Fruit fly (Drosophila melanogaster): ENCODE measurements around the gene Polr2C.

Polr2C gene

DNA sequence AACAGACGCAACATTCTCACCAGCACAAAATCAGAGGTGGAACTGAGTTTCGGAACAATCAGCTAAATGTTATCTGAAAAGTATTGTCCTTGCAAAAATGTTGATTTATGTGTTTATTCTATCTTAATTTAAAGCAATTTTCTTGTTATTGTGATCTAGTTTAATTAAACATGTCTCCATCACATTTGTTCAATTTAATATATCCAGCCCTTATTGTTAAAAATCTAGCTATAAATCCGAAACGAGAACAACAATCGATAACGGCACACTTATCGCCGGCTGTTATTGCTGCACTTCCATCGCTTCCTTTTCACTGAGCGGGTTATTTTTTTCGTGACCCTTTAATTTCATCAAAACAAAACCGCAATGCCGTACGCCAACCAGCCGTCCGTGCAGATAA is at the start of gene Polr2C, which contains the start of the genes GatC and PolG2:
Polr2C (plus strand) TSS at position 280 of the 400 bp plus-strand sequence.
GatC (minus strand) TSS at position 48 of the 400 bp plus-strand sequence.
PolG2 (minus strand) TSS at position 48 of the 400 bp plus-strand sequence.
- TF ChIP-seq CG8478 (optimal IDR thresholded peaks at IDR 0.05) (no peak), EcR (GFP tag; optimal IDR thresholded peaks at IDR 0.05) (no peak), pan (optimal IDR thresholded peaks at IDR 0.05) (no peak), Dll (optimal IDR thresholded peaks at IDR 0.05) (no peak), usp (GFP tag; optimal IDR thresholded peaks at IDR 0.05) (no peak), psq (optimal IDR thresholded peaks at IDR 0.05) (no peak)

DNA sequence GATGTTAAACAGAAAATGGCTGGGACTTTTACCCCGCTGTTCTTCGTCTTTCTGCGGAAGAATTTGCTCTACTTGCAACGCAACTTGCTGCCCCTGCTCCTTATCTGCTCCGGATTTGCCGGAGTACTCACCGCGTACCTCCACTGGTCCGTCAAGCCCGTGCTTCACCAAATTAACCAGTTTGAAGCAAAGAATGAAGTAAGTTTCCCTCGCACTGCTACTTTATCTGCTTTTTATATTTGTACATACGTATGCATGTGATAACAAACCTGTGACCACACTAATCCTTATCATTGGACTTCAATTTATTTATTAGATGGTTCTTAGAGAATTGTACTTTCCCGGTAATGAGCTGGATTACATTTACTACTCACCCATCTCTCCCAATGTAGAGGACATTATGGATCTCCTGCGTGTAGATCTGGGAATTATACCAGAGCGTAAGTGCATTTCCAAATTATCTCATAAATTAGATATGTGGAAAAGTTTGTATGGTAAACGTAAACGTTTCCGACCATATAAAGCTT is 48.9 kb upstream of the Polr2C start, which contains the start of gene CG16890:
CG16890 (minus strand) TSS at position 184 of the 527 bp plus-strand sequence.
- TF ChIP-seq EcR (GFP tag; optimal IDR thresholded peaks at IDR 0.05): no peak
- no peak for TF ChIP-seq psq (optimal IDR thresholded peaks at IDR 0.05)

dm6 chr2L:13790715-13791114 is 42.4 kb upstream of the Polr2C start, which contains the start of gene CG16863:
Gene CG16863 (plus strand): TSS chr2L:13790959.
- TF ChIP-seq pan (optimal IDR thresholded peaks at IDR 0.05) (no peak), EcR (GFP tag; optimal IDR thresholded peaks at IDR 0.05) (no peak), CG8478 (optimal IDR thresholded peaks at IDR 0.05) (no peak), psq (optimal IDR thresholded peaks at IDR 0.05) (no peak), usp (GFP tag; optimal IDR thresholded peaks at IDR 0.05) (no peak)

DNA sequence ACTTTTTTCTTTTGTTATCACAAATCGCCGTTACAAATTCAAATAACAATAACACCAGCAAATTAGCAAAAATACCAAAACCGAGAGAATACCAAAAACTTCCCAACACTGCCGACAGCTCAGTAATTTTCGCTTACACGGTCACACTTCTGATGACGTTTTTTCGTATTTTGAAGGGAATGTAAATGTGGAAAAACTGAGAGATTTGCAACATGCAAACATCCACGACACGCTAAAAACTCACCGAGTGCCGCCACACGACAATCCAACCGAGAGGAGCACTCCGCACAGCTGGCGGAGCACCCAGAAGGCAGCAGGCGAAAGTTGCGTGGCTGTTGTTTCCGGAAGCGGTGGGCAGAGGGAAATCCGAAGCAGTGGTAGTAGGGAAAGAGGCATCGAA is 39.7 kb upstream of the Polr2C start, which contains the start of gene Sec71:
Sec71 (plus strand) TSS at position 117 of the 400 bp plus-strand sequence.
- TF ChIP-seq usp (GFP tag; optimal IDR thresholded peaks at IDR 0.05) (no peak), psq (optimal IDR thresholded peaks at IDR 0.05) (no peak), pan (optimal IDR thresholded peaks at IDR 0.05) (no peak), EcR (GFP tag; optimal IDR thresholded peaks at IDR 0.05) (no peak), CG8478 (optimal IDR thresholded peaks at IDR 0.05) (no peak), Dll (optimal IDR thresholded peaks at IDR 0.05) (no peak)

DNA sequence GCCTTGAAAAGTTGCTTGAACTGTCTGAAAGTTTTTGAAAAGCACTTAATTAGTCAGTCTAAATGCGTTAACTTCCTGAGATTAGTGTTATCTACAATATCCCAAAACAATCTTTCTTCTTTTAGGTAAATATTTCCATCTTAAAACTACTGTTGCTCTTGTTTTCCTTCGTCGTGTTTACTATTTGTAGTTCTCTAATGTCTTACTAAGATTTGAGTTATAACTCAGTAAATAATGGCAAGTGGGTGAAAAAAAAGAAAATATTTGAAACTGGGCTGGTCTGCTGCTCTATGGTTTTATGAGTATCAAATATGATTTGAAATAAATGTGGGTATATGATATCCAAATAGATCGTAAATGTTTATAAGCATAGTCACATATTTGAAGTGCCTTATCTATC is 32.0 kb upstream of the Polr2C start:
- TF ChIP-seq CG8478 (optimal IDR thresholded peaks at IDR 0.05): no peak

dm6 chr2L:13802075-13802639 is 31.0 kb upstream of the Polr2C start:
- TF ChIP-seq psq (optimal IDR thresholded peaks at IDR 0.05) (no peak), usp (GFP tag; optimal IDR thresholded peaks at IDR 0.05) (no peak), CG8478 (optimal IDR thresholded peaks at IDR 0.05) (no peak), EcR (GFP tag; optimal IDR thresholded peaks at IDR 0.05) (no peak), pan (optimal IDR thresholded peaks at IDR 0.05) (no peak)

- TF ChIP-seq CG8478 (optimal IDR thresholded peaks at IDR 0.05): no peak
- TF ChIP-seq usp (GFP tag; optimal IDR thresholded peaks at IDR 0.05): no peak
- no peak for TF ChIP-seq EcR (GFP tag; optimal IDR thresholded peaks at IDR 0.05)
- no peak for TF ChIP-seq Dll (optimal IDR thresholded peaks at IDR 0.05)
- no peak for TF ChIP-seq psq (optimal IDR thresholded peaks at IDR 0.05)
- no peak for TF ChIP-seq pan (optimal IDR thresholded peaks at IDR 0.05)
These were observed 30.0 kb upstream of the Polr2C start, which contains the start of gene CAH1 for dm6 chr2L:13803032-13803661. Gene CAH1 (plus strand): TSS chr2L:13803626.

DNA sequence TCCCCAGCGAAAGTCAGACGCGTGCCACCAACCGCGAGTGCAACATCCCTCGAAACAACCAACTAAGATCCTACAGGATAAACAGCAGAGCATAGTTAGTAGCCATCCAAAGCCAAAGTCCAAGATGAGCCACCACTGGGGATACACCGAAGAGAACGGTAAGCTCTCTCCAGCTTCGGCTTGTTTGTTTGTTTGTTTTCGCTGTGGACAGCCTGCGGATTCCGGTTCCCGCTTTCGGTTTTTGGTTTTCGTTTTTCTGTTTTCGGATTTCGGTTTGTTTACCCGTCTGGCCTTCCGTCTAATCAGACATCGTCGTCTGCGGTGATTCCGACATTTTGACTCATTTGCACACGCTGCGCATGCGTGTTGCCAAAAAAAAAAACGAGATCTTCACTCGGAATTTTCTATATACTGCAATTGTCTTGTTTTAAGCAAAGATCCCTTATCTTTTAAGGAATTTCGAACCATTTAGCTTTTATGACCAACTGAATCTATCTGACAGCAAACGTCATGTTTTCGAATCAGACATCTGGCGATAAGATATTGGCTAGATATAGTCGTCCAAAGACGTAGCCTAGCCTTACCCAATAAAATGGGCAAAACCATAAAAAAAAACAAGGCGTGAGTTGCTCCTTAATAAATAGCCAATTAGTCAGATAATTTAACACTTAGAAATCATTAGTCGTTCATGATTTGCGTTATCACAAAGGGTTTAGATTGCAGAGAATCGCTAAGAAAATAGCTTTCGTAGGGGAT is 29.2 kb upstream of the Polr2C start:
- TF ChIP-seq pan (optimal IDR thresholded peaks at IDR 0.05) (no peak), Dll (optimal IDR thresholded peaks at IDR 0.05) (no peak), CG8478 (optimal IDR thresholded peaks at IDR 0.05) (no peak), EcR (GFP tag; optimal IDR thresholded peaks at IDR 0.05) (no peak), usp (GFP tag; optimal IDR thresholded peaks at IDR 0.05) (no peak), psq (optimal IDR thresholded peaks at IDR 0.05) (no peak)

dm6 chr2L:13804561-13805067 is 28.5 kb upstream of the Polr2C start:
- TF ChIP-seq usp (GFP tag; optimal IDR thresholded peaks at IDR 0.05): no peak
- TF ChIP-seq pan (optimal IDR thresholded peaks at IDR 0.05): no peak
- TF ChIP-seq CG8478 (optimal IDR thresholded peaks at IDR 0.05): no peak
- no peak for TF ChIP-seq psq (optimal IDR thresholded peaks at IDR 0.05)
- TF ChIP-seq Dll (optimal IDR thresholded peaks at IDR 0.05): no peak
- TF ChIP-seq EcR (GFP tag; optimal IDR thresholded peaks at IDR 0.05): no peak

DNA sequence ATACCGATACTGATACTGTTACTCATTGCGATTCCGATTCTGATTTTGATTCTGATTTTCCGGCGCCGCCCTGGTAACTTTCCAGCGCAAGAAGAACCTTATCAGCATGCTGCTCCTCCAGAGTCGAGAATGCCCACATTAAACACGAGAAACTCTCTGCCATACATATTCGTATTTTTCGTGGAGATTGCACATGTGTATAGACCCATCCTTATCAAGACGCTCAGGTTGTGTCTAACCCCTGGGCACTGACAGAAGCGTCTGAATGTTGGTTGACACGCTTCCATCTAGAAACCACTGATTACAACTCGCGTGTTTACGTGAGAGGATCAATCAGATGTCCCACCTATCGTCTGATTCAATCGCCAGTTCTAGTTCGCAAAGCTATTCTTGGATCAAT is 28.0 kb upstream of the Polr2C start:
- no peak for TF ChIP-seq EcR (GFP tag; optimal IDR thresholded peaks at IDR 0.05)
- no peak for TF ChIP-seq psq (optimal IDR thresholded peaks at IDR 0.05)
- no peak for TF ChIP-seq CG8478 (optimal IDR thresholded peaks at IDR 0.05)
- no peak for TF ChIP-seq Dll (optimal IDR thresholded peaks at IDR 0.05)
- TF ChIP-seq usp (GFP tag; optimal IDR thresholded peaks at IDR 0.05): no peak
- TF ChIP-seq pan (optimal IDR thresholded peaks at IDR 0.05): no peak

- TF ChIP-seq usp (GFP tag; optimal IDR thresholded peaks at IDR 0.05) (no peak), psq (optimal IDR thresholded peaks at IDR 0.05) (no peak), pan (optimal IDR thresholded peaks at IDR 0.05) (no peak), CG8478 (optimal IDR thresholded peaks at IDR 0.05) (no peak), Dll (optimal IDR thresholded peaks at IDR 0.05) (no peak), EcR (GFP tag; optimal IDR thresholded peaks at IDR 0.05) (no peak)
These were observed 26.0 kb upstream of the Polr2C start for dm6 chr2L:13807097-13807496.

DNA sequence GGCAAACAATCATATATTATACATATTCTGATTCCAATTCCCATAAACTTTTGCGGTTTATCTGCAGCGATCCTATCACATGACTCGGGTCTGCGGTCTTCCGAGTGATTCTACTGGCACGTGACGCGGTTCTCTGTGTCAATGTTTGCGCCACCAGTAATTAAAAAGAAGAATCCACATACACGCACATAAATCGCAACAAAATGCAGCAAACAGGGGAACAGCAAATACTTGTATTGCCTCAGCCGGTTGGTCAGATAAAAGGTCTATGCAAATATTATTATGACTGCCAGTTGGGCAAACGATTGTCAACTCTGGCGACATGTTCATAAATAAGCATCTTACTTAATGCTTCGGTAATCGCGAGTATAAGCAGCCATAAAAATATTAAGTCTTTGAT is 25.2 kb upstream of the Polr2C start:
- no peak for TF ChIP-seq usp (GFP tag; optimal IDR thresholded peaks at IDR 0.05)
- TF ChIP-seq CG8478 (optimal IDR thresholded peaks at IDR 0.05): no peak
- no peak for TF ChIP-seq Dll (optimal IDR thresholded peaks at IDR 0.05)
- TF ChIP-seq EcR (GFP tag; optimal IDR thresholded peaks at IDR 0.05): no peak
- no peak for TF ChIP-seq psq (optimal IDR thresholded peaks at IDR 0.05)
